Worm (Caenorhabditis elegans): Measurements from ENCODE around the gene nas-25.

DNA sequence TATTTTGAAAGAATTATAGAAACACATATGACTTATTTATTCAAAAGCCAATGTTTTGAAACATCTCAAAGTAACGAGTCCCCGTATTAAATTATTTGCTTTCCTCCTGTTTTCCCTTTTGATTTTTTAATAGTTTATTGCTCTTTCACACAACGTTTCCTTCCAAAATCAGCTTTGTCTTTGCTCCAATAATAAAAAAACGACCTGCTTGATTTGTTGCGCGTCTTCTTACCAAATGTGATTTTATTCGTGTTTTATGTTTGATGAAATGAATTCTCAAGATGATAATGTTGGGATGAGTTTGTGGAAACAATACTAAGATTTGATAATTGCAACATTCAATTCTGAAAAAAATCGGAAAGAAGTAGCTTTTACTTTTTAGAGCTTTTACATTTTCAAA, 13.5 kb upstream of the nas-25 start:
- TF ChIP-seq him-1 (tag; optimal IDR thresholded peaks at IDR 0.05) (no peak), W03F9.2 (tag; optimal IDR thresholded peaks at IDR 0.05) (no peak)

Data from whole organism, L4/young adult.